Worm (Caenorhabditis elegans): ENCODE measurements around the gene mpst-7.
A peak's percentile ranks its signal among the peaks of the same experiment; 100 is the strongest.

The mpst-7 gene

ce11 chrV:12952287-12952686 lies 8.6 kb downstream of the mpst-7 start, which contains the start of gene pqn-68 (continued):
- TF ChIP-seq lin-29 (GFP tag; IDR thresholded peaks at IDR 0.05) = no peak
- no peak for TF ChIP-seq unc-39 (tag; optimal IDR thresholded peaks at IDR 0.05)
- TF ChIP-seq nhr-6 (tag; optimal IDR thresholded peaks at IDR 0.05) = peak; percentile 80
- TF ChIP-seq vab-7 (GFP tag; IDR thresholded peaks at IDR 0.05) = no peak
- TF ChIP-seq F26F4.8 (GFP tag; conservative IDR thresholded peaks at IDR 0.05) = no peak
- no peak for TF ChIP-seq ceh-28 (tag; optimal IDR thresholded peaks at IDR 0.05)
- TF ChIP-seq snpc-1.2 (GFP tag; IDR thresholded peaks at IDR 0.05) = no peak
- TF ChIP-seq hlh-11 (tag; optimal IDR thresholded peaks at IDR 0.05) = no peak
- TF ChIP-seq zfp-2 (tag; optimal IDR thresholded peaks at IDR 0.05) = no peak
- TF ChIP-seq spr-1 (tag; optimal IDR thresholded peaks at IDR 0.05) = no peak
- no peak for TF ChIP-seq nhr-102 (tag; optimal IDR thresholded peaks at IDR 0.05)
- TF ChIP-seq ztf-11 (tag; optimal IDR thresholded peaks at IDR 0.05) = no peak
- TF ChIP-seq nhr-77 (tag; optimal IDR thresholded peaks at IDR 0.05) = no peak
- no peak for TF ChIP-seq ceh-62 (tag; optimal IDR thresholded peaks at IDR 0.05)
- no peak for TF ChIP-seq Y75B8A.6 (GFP tag; IDR thresholded peaks at IDR 0.05)
- no peak for TF ChIP-seq fos-1 (tag; optimal IDR thresholded peaks at IDR 0.05)
- no peak for TF ChIP-seq nhr-76 (tag; optimal IDR thresholded peaks at IDR 0.05)
- no peak for TF ChIP-seq daf-19 (GFP tag; conservative IDR thresholded peaks at IDR 0.05)
- no peak for TF ChIP-seq daf-16 (GFP tag; optimal IDR thresholded peaks at IDR 0.05)
- TF ChIP-seq daf-16 (tag; optimal IDR thresholded peaks at IDR 0.05) = peak; percentile 6
- no peak for TF ChIP-seq cey-2 (tag; optimal IDR thresholded peaks at IDR 0.05; ENCODE audit: borderline replicate concordance, insufficient read depth)
- no peak for TF ChIP-seq zip-2 (tag; optimal IDR thresholded peaks at IDR 0.05)
- TF ChIP-seq gei-8 (GFP tag; optimal IDR thresholded peaks at IDR 0.05) = no peak
- no peak for TF ChIP-seq lir-3 (tag; optimal IDR thresholded peaks at IDR 0.05)
- TF ChIP-seq mep-1 (tag; optimal IDR thresholded peaks at IDR 0.05) = no peak
- peak in 1 of 2 experiments; percentile 55 for TF ChIP-seq lsy-2 (tag; optimal IDR thresholded peaks at IDR 0.05)
- no peak for TF ChIP-seq nhr-237 (tag; optimal IDR thresholded peaks at IDR 0.05)
- TF ChIP-seq mes-2 (tag; optimal IDR thresholded peaks at IDR 0.05; ENCODE audit: poor library complexity, severe bottlenecking) = peak; percentile 85
- no peak for TF ChIP-seq ces-1 (GFP tag; optimal IDR thresholded peaks at IDR 0.05)
- no peak for TF ChIP-seq zfp-3 (GFP tag; conservative IDR thresholded peaks at IDR 0.05)
- TF ChIP-seq hif-1 (tag; optimal IDR thresholded peaks at IDR 0.05) = peak in 1 of 2 experiments; percentile 8

DNA sequence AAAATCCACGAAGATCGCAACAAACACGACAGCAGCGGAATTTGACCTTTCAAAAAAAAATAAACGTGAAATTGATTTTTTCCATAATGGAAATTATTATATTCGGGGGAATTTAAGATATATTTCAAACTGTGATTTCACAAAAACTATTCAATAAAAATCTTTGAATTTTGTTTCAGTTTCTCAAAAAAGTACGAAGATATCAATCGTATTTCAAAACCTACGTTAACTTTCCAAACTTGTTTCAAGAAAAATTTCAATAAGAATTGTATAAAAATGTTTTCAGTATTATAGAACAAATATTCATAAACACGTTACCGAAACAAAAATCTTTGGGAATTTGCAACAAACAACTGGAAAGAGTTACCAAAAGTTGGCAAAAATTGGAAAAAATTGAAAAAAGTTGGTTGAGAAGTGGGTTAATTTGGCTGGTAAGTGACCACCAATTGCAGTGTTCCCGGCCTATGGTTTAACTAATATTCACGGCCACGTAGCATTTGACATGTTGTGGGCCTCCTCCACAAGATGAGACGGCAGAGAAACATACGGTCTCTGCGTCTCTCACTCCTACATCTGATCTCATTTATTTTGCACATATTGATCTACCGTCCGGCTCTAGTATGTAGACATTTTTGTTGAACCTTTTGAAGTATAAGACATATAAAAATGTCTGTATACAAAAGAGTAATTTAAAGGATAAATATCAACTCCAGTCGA lies 10.0 kb downstream of the mpst-7 start, which contains the start of the genes T16G1.9 and T16G1.18:
T16G1.9 (minus strand) TSS at position 51 of the 717 bp plus-strand sequence.
T16G1.18 (plus strand) TSS at position 493 of the 717 bp plus-strand sequence.
- TF ChIP-seq F49E8.2 (tag; optimal IDR thresholded peaks at IDR 0.05; ENCODE audit: borderline replicate concordance) (no peak), cey-2 (tag; optimal IDR thresholded peaks at IDR 0.05; ENCODE audit: borderline replicate concordance, insufficient read depth) (no peak), ceh-44 (GFP tag; IDR thresholded peaks at IDR 0.05) (no peak), egl-27 (tag; optimal IDR thresholded peaks at IDR 0.05) (no peak), Y48G9A.11 (GFP tag; IDR thresholded peaks at IDR 0.05) (no peak), pqm-1 (tag; optimal IDR thresholded peaks at IDR 0.05) (no peak), nhr-25 (tag; optimal IDR thresholded peaks at IDR 0.05; ENCODE audit: borderline replicate concordance, insufficient read depth) (no peak), saeg-2 (GFP tag; IDR thresholded peaks at IDR 0.05) (no peak), lsy-2 (tag; optimal IDR thresholded peaks at IDR 0.05) (peak in 1 of 2 experiments; percentile 69), unc-130 (GFP tag; optimal IDR thresholded peaks at IDR 0.05) (no peak), D1046.2 (GFP tag; IDR thresholded peaks at IDR 0.05) (no peak), ceh-32 (tag; optimal IDR thresholded peaks at IDR 0.05; ENCODE audit: poor library complexity) (no peak), madf-9 (GFP tag; conservative IDR thresholded peaks at IDR 0.05) (no peak), ceh-62 (tag; optimal IDR thresholded peaks at IDR 0.05) (no peak), nhr-77 (tag; optimal IDR thresholded peaks at IDR 0.05) (no peak), R02D3.7 (tag; optimal IDR thresholded peaks at IDR 0.05) (no peak), ama-1 (optimal IDR thresholded peaks at IDR 0.05) (no peak), lir-3 (tag; optimal IDR thresholded peaks at IDR 0.05) (no peak), zip-2 (tag; optimal IDR thresholded peaks at IDR 0.05) (no peak), sdz-12 (GFP tag; optimal IDR thresholded peaks at IDR 0.05) (no peak), nhr-48 (tag; optimal IDR thresholded peaks at IDR 0.05) (no peak), Y105C5A.15 (GFP tag; IDR thresholded peaks at IDR 0.05) (no peak), nhr-42 (GFP tag; IDR thresholded peaks at IDR 0.05) (no peak), F37D6.2 (tag; optimal IDR thresholded peaks at IDR 0.05) (no peak), dmd-8 (GFP tag; IDR thresholded peaks at IDR 0.05) (no peak)

All from whole organism, L4 larva.